Fruit fly (Drosophila melanogaster) whole organism, embryonic: ENCODE results near the gene Ctr9.

Source experiments
- CG10147 ChIP-seq: fragments of 200-800 bp; sonication (Bioruptor generic); optimal IDR thresholded peaks from 2 replicates; lab custom pipeline; 2019; ENCODE audit warnings: missing biosample characterization, mild to moderate bottlenecking, missing genetic modification characterization, moderate library complexity
- CG10209 ChIP-seq: fragments of 200-800 bp; sonication (Bioruptor generic); optimal IDR thresholded peaks from 3 replicates; lab custom pipeline; 2017; ENCODE audit warnings: missing biosample characterization, mild to moderate bottlenecking, missing genetic modification characterization, missing genetic modification reagents
- CG10321 ChIP-seq: fragments of 200-800 bp; sonication (Bioruptor generic); IDR thresholded peaks from 2 replicates; pipeline ENCODE4 v1.3.6; 2022; ENCODE audit warnings: missing biosample characterization, missing genetic modification characterization
- CG10654 ChIP-seq: fragments of 200-800 bp; sonication (Bioruptor generic); optimal IDR thresholded peaks from 2 replicates; lab custom pipeline; 2016; ENCODE audit warnings: missing biosample characterization, missing genetic modification characterization
- CG11723 ChIP-seq: fragments of 200-800 bp; sonication (Bioruptor generic); optimal IDR thresholded peaks from 2 replicates; lab custom pipeline; 2017; ENCODE audit warnings: missing biosample characterization, mild to moderate bottlenecking, missing genetic modification characterization
- CG12236 ChIP-seq: fragments of 200-800 bp; sonication (Bioruptor generic); optimal IDR thresholded peaks from 2 replicates; lab custom pipeline; 2016; ENCODE audit warnings: missing biosample characterization, missing genetic modification characterization
- CG13775 ChIP-seq: fragments of 200-800 bp; sonication (Bioruptor generic); optimal IDR thresholded peaks from 3 replicates; lab custom pipeline; 2017; ENCODE audit warnings: missing biosample characterization, mild to moderate bottlenecking, missing genetic modification characterization
- CG14441 ChIP-seq: fragments of 200-800 bp; sonication (Bioruptor generic); IDR thresholded peaks from 2 replicates; pipeline ENCODE4 v1.3.6; 2022; ENCODE audit warnings: missing biosample characterization, missing genetic modification characterization
- CG14710 ChIP-seq: fragments of 200-800 bp; sonication (Bioruptor generic); optimal IDR thresholded peaks from 3 replicates; lab custom pipeline; 2019; ENCODE audit warnings: missing biosample characterization, mild to moderate bottlenecking, missing genetic modification characterization, moderate library complexity
- CG1529 ChIP-seq: fragments of 200-800 bp; sonication (Bioruptor generic); optimal IDR thresholded peaks from 3 replicates; lab custom pipeline; 2018; ENCODE audit warnings: missing biosample characterization, missing genetic modification characterization
- CG34224 ChIP-seq: fragments of 200-800 bp; sonication (Bioruptor generic); IDR thresholded peaks from 3 replicates; pipeline ENCODE4 v1.3.6; 2022; ENCODE audit warnings: missing biosample characterization, missing genetic modification characterization; ENCODE audit not compliant: partially characterized antibody
- D ChIP-seq, 2 experiments: fragments of 200-800 bp in 1 of 2; fragments of >200 bp in 1 of 2; sonication (Bioruptor generic) in 1 of 2; optimal IDR thresholded peaks; 2 replicates in 1 of 2; 3 replicates in 1 of 2; lab custom pipeline; 2017; ENCODE audit warnings: mild to moderate bottlenecking in 1 of 2, missing biosample characterization in 1 of 2, missing genetic modification characterization in 1 of 2, missing genetic modification reagents in 1 of 2
- D19A ChIP-seq: fragments of 200-800 bp; optimal IDR thresholded peaks from 3 replicates; lab custom pipeline; 2019; ENCODE audit warnings: missing biosample characterization, mild to moderate bottlenecking, missing genetic modification characterization, moderate library complexity
- Drgx ChIP-seq: fragments of 200-800 bp; sonication (Bioruptor generic); IDR thresholded peaks from 2 replicates; pipeline ENCODE4 v1.3.6; 2022; ENCODE audit warnings: missing biosample characterization, missing genetic modification characterization
- Elba2 ChIP-seq: fragments of 200-800 bp; sonication (Bioruptor generic); optimal IDR thresholded peaks from 3 replicates; lab custom pipeline; 2016; ENCODE audit warnings: missing biosample characterization, missing genetic modification characterization
- Gsc ChIP-seq: fragments of 200-800 bp; sonication (Bioruptor generic); IDR thresholded peaks from 2 replicates; pipeline ENCODE4 v1.3.6; 2022; ENCODE audit warnings: missing biosample characterization, missing genetic modification characterization
- Gug ChIP-seq: fragments of 200-800 bp; sonication (Bioruptor generic); IDR thresholded peaks from 4 replicates; pipeline ENCODE4 v1.3.6; 2022; ENCODE audit warnings: missing biosample characterization, missing genetic modification characterization
- HLHmδ ChIP-seq: fragments of 200-800 bp; sonication (Bioruptor generic); optimal IDR thresholded peaks from 2 replicates; lab custom pipeline; 2018; ENCODE audit warnings: missing biosample characterization, mild to moderate bottlenecking, missing genetic modification characterization, moderate library complexity
- Hr39 ChIP-seq: fragments of >200 bp; optimal IDR thresholded peaks from 2 replicates; lab custom pipeline; 2017
- Hr51 ChIP-seq, 2 experiments: fragments of 200-800 bp; sonication (Bioruptor generic); optimal IDR thresholded peaks; 2 replicates in 1 of 2; 3 replicates in 1 of 2; lab custom pipeline; 2016 to 2018; ENCODE audit warnings: missing biosample characterization in 2 of 2, missing genetic modification characterization in 2 of 2, mild to moderate bottlenecking in 1 of 2, moderate library complexity in 1 of 2
- Hr78 ChIP-seq, 2 experiments: fragments of 200-800 bp in 1 of 2; fragments of >200 bp in 1 of 2; sonication (Bioruptor generic) in 1 of 2; optimal IDR thresholded peaks; 2 replicates each; lab custom pipeline; 2017 to 2019; ENCODE audit warnings: missing biosample characterization in 2 of 2, missing genetic modification characterization in 2 of 2, mild to moderate bottlenecking in 1 of 2, moderate library complexity in 1 of 2
- Lhr ChIP-seq: fragments of 200-800 bp; sonication (Bioruptor generic); optimal IDR thresholded peaks from 3 replicates; lab custom pipeline; 2017; ENCODE audit warnings: mild to moderate bottlenecking, missing biosample characterization, missing genetic modification reagents, missing genetic modification characterization
- Med ChIP-seq: fragments of 200-800 bp; sonication (Bioruptor generic); peaks from one replicate; lab custom pipeline; 2016; ENCODE audit warnings: missing biosample characterization, missing genetic modification characterization, mild to moderate bottlenecking, inconsistent platforms, moderate library complexity
- NC2α ChIP-seq: fragments of 200-800 bp; sonication (Bioruptor generic); optimal IDR thresholded peaks from 2 replicates; lab custom pipeline; 2016; ENCODE audit warnings: missing biosample characterization, missing genetic modification characterization
- Ssrp ChIP-seq: fragments of 200-800 bp; sonication (Bioruptor generic); optimal IDR thresholded peaks from 2 replicates; lab custom pipeline; 2018; ENCODE audit warnings: missing biosample characterization, mild to moderate bottlenecking, missing genetic modification characterization, moderate library complexity
- TFAM ChIP-seq: fragments of 200-800 bp; sonication (Bioruptor generic); optimal IDR thresholded peaks from 2 replicates; lab custom pipeline; 2017; ENCODE audit warnings: missing biosample characterization, missing genetic modification characterization, inconsistent platforms
- ase ChIP-seq: fragments of 200-800 bp; sonication (Bioruptor generic); IDR thresholded peaks from 3 replicates; pipeline ENCODE4 v1.3.6; 2022; ENCODE audit warnings: missing biosample characterization, missing genetic modification characterization
- crc ChIP-seq: fragments of 200-800 bp; sonication (Bioruptor generic); optimal IDR thresholded peaks from 2 replicates; lab custom pipeline; 2016; ENCODE audit warnings: missing biosample characterization, missing genetic modification characterization
- croc ChIP-seq: fragments of 200-800 bp; sonication (Bioruptor generic); conservative IDR thresholded peaks from 3 replicates; pipeline ENCODE4 v1.3.6; 2022; ENCODE audit warnings: missing biosample characterization, missing genetic modification characterization
- dan ChIP-seq: fragments of 200-800 bp; sonication (Bioruptor generic); IDR thresholded peaks from 2 replicates; pipeline ENCODE4 v1.3.6; 2022; ENCODE audit warnings: missing biosample characterization, missing genetic modification characterization
- eve ChIP-seq, 2 experiments: fragments of >200 bp; optimal IDR thresholded peaks; 2 replicates each; lab custom pipeline; 2017; ENCODE audit warnings: missing biosample characterization in 2 of 2, missing genetic modification characterization in 2 of 2
- fd102C ChIP-seq: fragments of 200-800 bp; sonication (Bioruptor generic); optimal IDR thresholded peaks from 2 replicates; lab custom pipeline; 2018; ENCODE audit warnings: missing biosample characterization, mild to moderate bottlenecking, missing genetic modification characterization, moderate library complexity
- fd64A ChIP-seq: fragments of 200-800 bp; sonication (Bioruptor generic); optimal IDR thresholded peaks from 3 replicates; lab custom pipeline; 2018; ENCODE audit warnings: missing biosample characterization, mild to moderate bottlenecking, missing genetic modification characterization
- gcm2 ChIP-seq: fragments of 200-800 bp; sonication (Bioruptor generic); optimal IDR thresholded peaks from 2 replicates; lab custom pipeline; 2016; ENCODE audit warnings: missing biosample characterization, missing genetic modification characterization
- gem ChIP-seq: fragments of 200-800 bp; sonication (Bioruptor generic); optimal IDR thresholded peaks from 2 replicates; lab custom pipeline; 2019; ENCODE audit warnings: missing biosample characterization, mild to moderate bottlenecking, missing genetic modification characterization, moderate library complexity
- grau ChIP-seq: fragments of 200-800 bp; optimal IDR thresholded peaks from 3 replicates; lab custom pipeline; 2019; ENCODE audit warnings: missing biosample characterization, mild to moderate bottlenecking, missing genetic modification characterization, moderate library complexity
- ind ChIP-seq: fragments of 200-800 bp; sonication (Bioruptor generic); optimal IDR thresholded peaks from 3 replicates; lab custom pipeline; 2016; ENCODE audit warnings: missing biosample characterization, missing genetic modification characterization
- lola ChIP-seq, 3 experiments: fragments of >200 bp in 2 of 3; fragments of 200-800 bp in 1 of 3; sonication (Bioruptor generic) in 1 of 3; optimal IDR thresholded peaks; 2 replicates each; lab custom pipeline; 2017 to 2019; ENCODE audit warnings: missing biosample characterization in 3 of 3, missing genetic modification characterization in 3 of 3, mild to moderate bottlenecking in 1 of 3, moderate library complexity in 1 of 3
- luna ChIP-seq: fragments of 200-800 bp; sonication (Bioruptor generic); optimal IDR thresholded peaks from 2 replicates; lab custom pipeline; 2016; ENCODE audit warnings: missing biosample characterization, missing genetic modification characterization
- pzg ChIP-seq: fragments of 200-800 bp; sonication (Bioruptor generic); optimal IDR thresholded peaks from 3 replicates; lab custom pipeline; 2018; ENCODE audit warnings: missing biosample characterization, mild to moderate bottlenecking, missing genetic modification characterization, moderate library complexity
- ranshi ChIP-seq: fragments of 200-800 bp; sonication (Bioruptor generic); IDR thresholded peaks from 2 replicates; pipeline ENCODE4 v1.3.6; 2022; ENCODE audit warnings: missing biosample characterization, missing genetic modification characterization
- row ChIP-seq: fragments of 200-800 bp; sonication (Bioruptor generic); IDR thresholded peaks from 3 replicates; pipeline ENCODE4 v1.3.6; 2022; ENCODE audit warnings: missing biosample characterization, missing genetic modification characterization
- sens ChIP-seq: fragments of 200-800 bp; sonication (Bioruptor generic); peaks from one replicate; lab custom pipeline; 2016; ENCODE audit warnings: missing biosample characterization, missing genetic modification characterization
- seq ChIP-seq: fragments of 200-800 bp; sonication (Bioruptor generic); IDR thresholded peaks from 2 replicates; pipeline ENCODE4 v1.3.6; 2022; ENCODE audit warnings: missing biosample characterization, missing genetic modification characterization
- sisA ChIP-seq: fragments of 200-800 bp; sonication (Bioruptor generic); IDR thresholded peaks from 2 replicates; pipeline ENCODE4 v1.3.6; 2022; ENCODE audit warnings: missing biosample characterization, missing genetic modification characterization
- slbo ChIP-seq: fragments of 200-800 bp; sonication (Bioruptor generic); IDR thresholded peaks from 2 replicates; pipeline ENCODE4 v1.3.6; 2022; ENCODE audit warnings: missing biosample characterization, missing genetic modification characterization
- stwl ChIP-seq: fragments of 200-800 bp; sonication (Bioruptor generic); optimal IDR thresholded peaks from 3 replicates; lab custom pipeline; 2018; ENCODE audit warnings: missing biosample characterization, mild to moderate bottlenecking, missing genetic modification characterization, moderate library complexity
- tll ChIP-seq, 2 experiments: fragments of 200-800 bp in 1 of 2; fragments of >200 bp in 1 of 2; sonication (Bioruptor generic) in 1 of 2; optimal IDR thresholded peaks; 2 replicates each; lab custom pipeline; 2017 to 2019; ENCODE audit warnings: missing biosample characterization in 2 of 2, missing genetic modification characterization in 2 of 2, mild to moderate bottlenecking in 1 of 2, moderate library complexity in 1 of 2
- trh ChIP-seq: fragments of 200-800 bp; sonication (Bioruptor generic); optimal IDR thresholded peaks from 2 replicates; lab custom pipeline; 2016; ENCODE audit warnings: missing biosample characterization, missing genetic modification characterization

Ctr9 gene

dm6 chr3L:1348248-1348647 lies 41.2 kb downstream of the Ctr9 start (continued):
- TF ChIP-seq fd64A = no peak
- TF ChIP-seq CG13775 (GFP tag; lab: Kevin White, UChicago) = no peak
- TF ChIP-seq D19A (tag; lab: Kevin White, UChicago) = peak; percentile 82
- TF ChIP-seq Med (GFP tag; lab: Kevin White, UChicago) = peak; percentile 77
- no peak for TF ChIP-seq CG10209 (GFP tag; lab: Kevin White, UChicago)
- no peak for TF ChIP-seq stwl (tag; lab: Kevin White, UChicago)
- TF ChIP-seq Hr78 (GFP tag; optimal IDR thresholded peaks at IDR 0.05; lab: Kevin White, UChicago) = no peak
- TF ChIP-seq Drgx (GFP tag; lab: Robert Waterston, UW) = peak; percentile 84
- 0 out of 2 replicates have a peak, but pooled peaks have one; percentile 28 for TF ChIP-seq Gsc (GFP tag; lab: Robert Waterston, UW)
- no peak for TF ChIP-seq Elba2 (GFP tag; lab: Kevin White, UChicago)

- TF ChIP-seq D (optimal IDR thresholded peaks at IDR 0.05; lab: Kevin White, UChicago) (no peak), D (GFP tag; optimal IDR thresholded peaks at IDR 0.05; lab: Kevin White, UChicago) (no peak), CG10147 (no peak), eve (GFP tag; optimal IDR thresholded peaks at IDR 0.05; lab: Kevin White, UChicago) (no peak), dan (GFP tag; lab: Robert Waterston, UW) (no peak), Lhr (GFP tag; lab: Kevin White, UChicago) (no peak), row (peak; percentile 39; the same call in 2 of the 3 replicates), CG34224 (GFP tag; lab: Robert Waterston, UW) (no peak), crc (GFP tag; lab: Kevin White, UChicago) (no peak), tll (GFP tag; optimal IDR thresholded peaks at IDR 0.05; lab: Kevin White, UChicago) (no peak), Ssrp (tag; lab: Kevin White, UChicago) (peak; percentile 29), gem (tag; lab: Kevin White, UChicago) (peak; percentile 21), ase (GFP tag; lab: Robert Waterston, UW) (peak; percentile 6; the same call in 1 of the 3 replicates), sisA (GFP tag; lab: Robert Waterston, UW) (no peak), CG10654 (GFP tag; lab: Kevin White, UChicago) (no peak), sens (GFP tag; lab: Kevin White, UChicago) (peak; percentile 80), CG10321 (GFP tag; lab: Robert Waterston, UW) (no peak), CG14710 (tag; lab: Kevin White, UChicago) (no peak), NC2α (GFP tag; lab: Kevin White, UChicago) (no peak), luna (GFP tag; lab: Kevin White, UChicago) (no peak), CG1529 (GFP tag; lab: Kevin White, UChicago) (no peak), CG12236 (GFP tag; lab: Kevin White, UChicago) (no peak), CG14441 (no peak), trh (GFP tag; lab: Kevin White, UChicago) (no peak), Gug (GFP tag; lab: Robert Waterston, UW) (no peak), grau (peak; percentile 81), ind (GFP tag; lab: Kevin White, UChicago) (no peak), ranshi (no peak), croc (GFP tag; lab: Robert Waterston, UW) (no peak), CG11723 (GFP tag; lab: Kevin White, UChicago) (no peak), HLHmδ (GFP tag; lab: Kevin White, UChicago) (no peak), Drgx (GFP tag; lab: Robert Waterston, UW) (no peak), fd102C (GFP tag; lab: Kevin White, UChicago) (no peak), Hr39 (lab: Kevin White, UChicago) (no peak), slbo (GFP tag; lab: Robert Waterston, UW) (no peak), gcm2 (no peak), seq (no peak), lola (GFP tag; optimal IDR thresholded peaks at IDR 0.05; lab: Kevin White, UChicago) (peak in 1 of 3 experiments; percentile 14), pzg (GFP tag; lab: Kevin White, UChicago) (no peak), TFAM (no peak), CG10209 (GFP tag; lab: Kevin White, UChicago) (no peak), Hr51 (GFP tag; optimal IDR thresholded peaks at IDR 0.05; lab: Kevin White, UChicago) (no peak)
Measured at dm6 chr3L:1348935-1349334, 41.9 kb downstream of the Ctr9 start.
